Worm (Caenorhabditis elegans) whole organism, L4/young adult: ENCODE measurements around the gene tftc-5.

Source experiments
- W03F9.2 ChIP-seq: fragments of 150-350 bp; optimal IDR thresholded peaks from 2 replicates; lab custom pipeline; 2014; ENCODE audit warnings: missing biosample characterization, missing genetic modification characterization
- dao-5 ChIP-seq: sonication (generic microtip); optimal IDR thresholded peaks from 2 replicates; lab custom pipeline; 2016; ENCODE audit warnings: missing genotype, missing genetic modification characterization, moderate library complexity, missing compliant biosample characterization
- him-1 ChIP-seq: sonication (generic microtip); optimal IDR thresholded peaks from 2 replicates; lab custom pipeline; 2016; ENCODE audit warnings: missing genotype, missing genetic modification reagents, missing genetic modification characterization, missing compliant biosample characterization

Gene tftc-5

ce11 chrIII:4070239-4070638 lies 48.3 kb downstream of the tftc-5 start:
- TF ChIP-seq him-1 (tag; lab: Kevin White, UChicago) (no peak), dao-5 (tag; lab: Kevin White, UChicago) (no peak), W03F9.2 (no peak)
